Fruit fly (Drosophila melanogaster) whole organism, pupa: ENCODE results near the gene skd.

ENCODE experiments used
- CG10348 ChIP-seq: fragments of 200-800 bp; sonication (Bioruptor generic); IDR thresholded peaks from 2 replicates; pipeline ENCODE4 v1.3.6; 2022; ENCODE audit warnings: missing biosample characterization, missing genetic modification characterization
- CG14655 ChIP-seq: fragments of 200-800 bp; sonication (Bioruptor generic); optimal IDR thresholded peaks from 3 replicates; lab custom pipeline; 2017; ENCODE audit warnings: mild to moderate bottlenecking, missing biosample characterization, missing genetic modification reagents, missing genetic modification characterization
- CG32121 ChIP-seq: fragments of 200-800 bp; sonication (Bioruptor generic); IDR thresholded peaks from 2 replicates; pipeline ENCODE4 v1.3.6; 2022; ENCODE audit warnings: missing biosample characterization, missing genetic modification characterization
- CG8159 ChIP-seq: fragments of 200-800 bp; sonication (Bioruptor generic); optimal IDR thresholded peaks from 3 replicates; lab custom pipeline; 2018; ENCODE audit warnings: missing biosample characterization, mild to moderate bottlenecking, missing genetic modification characterization, moderate library complexity
- fd96Ca ChIP-seq: fragments of 200-800 bp; sonication (Bioruptor generic); IDR thresholded peaks from 3 replicates; pipeline ENCODE4 v1.3.6; 2022; ENCODE audit warnings: missing biosample characterization, missing genetic modification characterization
- gl ChIP-seq: fragments of 200-800 bp; sonication (Bioruptor generic); optimal IDR thresholded peaks from 2 replicates; lab custom pipeline; 2018; ENCODE audit warnings: missing biosample characterization, mild to moderate bottlenecking, missing genetic modification characterization
- rn ChIP-seq: fragments of 200-800 bp; sonication (Bioruptor generic); IDR thresholded peaks from 2 replicates; pipeline ENCODE4 v1.3.6; 2022; ENCODE audit warnings: missing biosample characterization, missing genetic modification characterization

dm6 chr3L:20976383-20976782 is 50.9 kb downstream of the skd start:
- no peak for TF ChIP-seq CG10348 (GFP tag; lab: Robert Waterston, UW)
- TF ChIP-seq rn (GFP tag; lab: Robert Waterston, UW): no peak
- TF ChIP-seq CG8159 (tag; lab: Kevin White, UChicago): no peak
- TF ChIP-seq CG14655 (GFP tag; lab: Kevin White, UChicago): no peak
- TF ChIP-seq gl (tag; lab: Kevin White, UChicago): no peak
- no peak for TF ChIP-seq fd96Ca (GFP tag; lab: Robert Waterston, UW)
- TF ChIP-seq CG32121 (GFP tag; lab: Robert Waterston, UW): no peak
